In genomic region chrX:13250163-13250562, ce11 we compare ENCODE assay signal across 5 worm cellular contexts.
TF ChIP-seq lines count a peak whose summit lies in the region.

No protein-coding gene starts in this region.

TF ChIP-seq in whole organism, L1 larva, 84 proteins besides CTCF, POLR2A, EP300 and RAD21 (continued from another document and continues in another):
- TF ChIP-seq aha-1 (tag; optimal IDR thresholded peaks at IDR 0.05; lab: Kevin White, UChicago) (no peak), mef-2 (tag; optimal IDR thresholded peaks at IDR 0.05; lab: Kevin White, UChicago) (no peak), fkh-8 (tag; optimal IDR thresholded peaks at IDR 0.05; lab: Kevin White, UChicago) (no peak), lin-14 (GFP tag; optimal IDR thresholded peaks at IDR 0.05; lab: Kevin White, UChicago) (peak; percentile 85), alr-1 (tag; optimal IDR thresholded peaks at IDR 0.05; lab: Kevin White, UChicago; ENCODE audit: borderline replicate concordance) (no peak), lin-15B (tag; optimal IDR thresholded peaks at IDR 0.05; lab: Kevin White, UChicago) (no peak), blmp-1 (tag; optimal IDR thresholded peaks at IDR 0.05; lab: Kevin White, UChicago) (peak; percentile 91), zip-4 (GFP tag; optimal IDR thresholded peaks at IDR 0.05; lab: Kevin White, UChicago) (no peak), ets-5 (GFP tag; IDR thresholded peaks at IDR 0.05; lab: Robert Waterston, UW) (no peak), egl-27 (tag; optimal IDR thresholded peaks at IDR 0.05; lab: Kevin White, UChicago) (peak; percentile 27 to 33), dpl-1 (GFP tag; optimal IDR thresholded peaks at IDR 0.05; lab: Kevin White, UChicago) (peak in 1 of 3 experiments; percentile 7), C16A3.4 (tag; optimal IDR thresholded peaks at IDR 0.05; lab: Kevin White, UChicago) (peak; percentile 53), skn-1 (tag; optimal IDR thresholded peaks at IDR 0.05; lab: Kevin White, UChicago) (no peak), lin-39 (tag; optimal IDR thresholded peaks at IDR 0.05; lab: Kevin White, UChicago) (no peak), sptf-1 (tag; optimal IDR thresholded peaks at IDR 0.05; lab: Kevin White, UChicago) (no peak), lin-35 (GFP tag; optimal IDR thresholded peaks at IDR 0.05; lab: Kevin White, UChicago) (peak in 1 of 2 experiments; percentile 64), lsy-2 (tag; optimal IDR thresholded peaks at IDR 0.05; lab: Kevin White, UChicago) (peak in 1 of 2 experiments; percentile 30), snu-23 (GFP tag; optimal IDR thresholded peaks at IDR 0.05; lab: Kevin White, UChicago) (peak; percentile 75), swsn-7 (tag; optimal IDR thresholded peaks at IDR 0.05; lab: Kevin White, UChicago) (peak; percentile 25), nhr-84 (tag; optimal IDR thresholded peaks at IDR 0.05; lab: Kevin White, UChicago) (no peak), aly-2 (tag; optimal IDR thresholded peaks at IDR 0.05; lab: Kevin White, UChicago) (no peak), irx-1 (tag; optimal IDR thresholded peaks at IDR 0.05; lab: Kevin White, UChicago) (no peak), xbp-1 (tag; optimal IDR thresholded peaks at IDR 0.05; lab: Kevin White, UChicago) (no peak), jun-1 (tag; optimal IDR thresholded peaks at IDR 0.05; lab: Kevin White, UChicago) (no peak), rnt-1 (tag; optimal IDR thresholded peaks at IDR 0.05; lab: Kevin White, UChicago) (peak; percentile 23), lir-3 (tag; optimal IDR thresholded peaks at IDR 0.05; lab: Kevin White, UChicago; ENCODE audit: poor library complexity) (no peak), mep-1 (tag; optimal IDR thresholded peaks at IDR 0.05; lab: Kevin White, UChicago) (no peak)

TF ChIP-seq in whole organism, L2 larva, 48 proteins besides CTCF, POLR2A, EP300 and RAD21 (continued from another document):
- peak; percentile 61 for TF ChIP-seq gmeb-1 (tag; optimal IDR thresholded peaks at IDR 0.05; lab: Kevin White, UChicago)
- no peak for TF ChIP-seq unc-62 (GFP tag; optimal IDR thresholded peaks at IDR 0.05; lab: Kevin White, UChicago)
- TF ChIP-seq mab-5 (tag; optimal IDR thresholded peaks at IDR 0.05; lab: Kevin White, UChicago): no peak
- TF ChIP-seq C34F6.9 (tag; optimal IDR thresholded peaks at IDR 0.05; lab: Kevin White, UChicago): no peak
- TF ChIP-seq ceh-16 (tag; optimal IDR thresholded peaks at IDR 0.05; lab: Kevin White, UChicago): no peak
- TF ChIP-seq nhr-6 (tag; optimal IDR thresholded peaks at IDR 0.05; lab: Kevin White, UChicago): no peak
- TF ChIP-seq sma-9 (GFP tag; optimal IDR thresholded peaks at IDR 0.05; lab: Kevin White, UChicago): peak; percentile 85
- TF ChIP-seq sma-9 (tag; optimal IDR thresholded peaks at IDR 0.05; lab: Kevin White, UChicago): no peak
TF ChIP-seq in whole organism, L2 larva: peak in this region for 13.

TF ChIP-seq in whole organism, L3 larva, 47 proteins besides CTCF, POLR2A, EP300 and RAD21 (continued from another document):
- TF ChIP-seq nhr-43 (tag; optimal IDR thresholded peaks at IDR 0.05; lab: Kevin White, UChicago; ENCODE audit: poor library complexity, severe bottlenecking): peak; percentile 55
TF ChIP-seq in whole organism, L3 larva: peak in this region for 10.

TF ChIP-seq in whole organism, L4 larva, 104 proteins besides CTCF, POLR2A, EP300 and RAD21 (continued from another document):
- no peak for TF ChIP-seq zip-11 (GFP tag; IDR thresholded peaks at IDR 0.05; lab: Robert Waterston, UW)
- TF ChIP-seq zag-1 (tag; optimal IDR thresholded peaks at IDR 0.05; lab: Kevin White, UChicago): no peak
- TF ChIP-seq tra-1 (GFP tag; IDR thresholded peaks at IDR 0.05; lab: Robert Waterston, UW): peak; percentile 65; the same call in 1 of the 2 replicates
- peak; percentile 64 for TF ChIP-seq mes-2 (tag; optimal IDR thresholded peaks at IDR 0.05; lab: Kevin White, UChicago; ENCODE audit: poor library complexity, severe bottlenecking)
- peak; percentile 78 for TF ChIP-seq mxl-3 (GFP tag; optimal IDR thresholded peaks at IDR 0.05; lab: Kevin White, UChicago)
- TF ChIP-seq dve-1 (tag; optimal IDR thresholded peaks at IDR 0.05; lab: Kevin White, UChicago; ENCODE audit: insufficient read depth): peak; percentile 92
- peak in 1 of 2 experiments; percentile 68 for TF ChIP-seq daf-16 (GFP tag; optimal IDR thresholded peaks at IDR 0.05; lab: Kevin White, UChicago)
- peak; percentile 95 for TF ChIP-seq daf-16 (tag; optimal IDR thresholded peaks at IDR 0.05; lab: Kevin White, UChicago)
- no peak for TF ChIP-seq nhr-41 (GFP tag; IDR thresholded peaks at IDR 0.05; lab: Robert Waterston, UW)
- TF ChIP-seq nhr-10 (tag; optimal IDR thresholded peaks at IDR 0.05; lab: Kevin White, UChicago): peak; percentile 86
- 0 out of 2 replicates have a peak, but pooled peaks have one; percentile 29 for TF ChIP-seq arid-1 (GFP tag; conservative IDR thresholded peaks at IDR 0.05; lab: Robert Waterston, UW)
- no peak for TF ChIP-seq lin-29 (GFP tag; IDR thresholded peaks at IDR 0.05; lab: Robert Waterston, UW)
- TF ChIP-seq duxl-1 (tag; optimal IDR thresholded peaks at IDR 0.05; lab: Kevin White, UChicago; ENCODE audit: poor library complexity): no peak
- peak in 1 of 2 experiments; percentile 33 for TF ChIP-seq unc-62 (GFP tag; optimal IDR thresholded peaks at IDR 0.05 in 1 of 2; lab: Kevin White, UChicago)
- TF ChIP-seq unc-62 (tag; optimal IDR thresholded peaks at IDR 0.05; lab: Kevin White, UChicago): no peak
- TF ChIP-seq set-16 (GFP tag; IDR thresholded peaks at IDR 0.05; lab: Robert Waterston, UW): no peak
- TF ChIP-seq hlh-11 (tag; optimal IDR thresholded peaks at IDR 0.05; lab: Kevin White, UChicago): peak; percentile 83
- no peak for TF ChIP-seq ztf-11 (tag; optimal IDR thresholded peaks at IDR 0.05; lab: Kevin White, UChicago)
- no peak for TF ChIP-seq ceh-20 (GFP tag; IDR thresholded peaks at IDR 0.05; lab: Robert Waterston, UW)
- TF ChIP-seq nhr-102 (tag; optimal IDR thresholded peaks at IDR 0.05; lab: Kevin White, UChicago): peak; percentile 28
- peak; percentile 39 for TF ChIP-seq nhr-48 (tag; optimal IDR thresholded peaks at IDR 0.05; lab: Kevin White, UChicago)
- no peak for TF ChIP-seq lin-1 (GFP tag; IDR thresholded peaks at IDR 0.05; lab: Robert Waterston, UW)

TF ChIP-seq in whole organism, young adult, 124 proteins besides CTCF, POLR2A, EP300 and RAD21 (continued from another document):
- TF ChIP-seq ama-1 (optimal IDR thresholded peaks at IDR 0.05; lab: Kevin White, UChicago) (no peak), ama-1 (GFP tag; optimal IDR thresholded peaks at IDR 0.05; lab: Kevin White, UChicago) (no peak), dox-1 (GFP tag; IDR thresholded peaks at IDR 0.05; lab: Robert Waterston, UW) (peak; percentile 38; the same call in 1 of the 2 replicates), F57C9.4 (tag; optimal IDR thresholded peaks at IDR 0.05; lab: Kevin White, UChicago) (no peak), ZK185.1 (tag; optimal IDR thresholded peaks at IDR 0.05; lab: Kevin White, UChicago; ENCODE audit: poor library complexity, severe bottlenecking) (peak; percentile 30), cebp-1 (GFP tag; IDR thresholded peaks at IDR 0.05; lab: Robert Waterston, UW) (0 out of 2 replicates have a peak, but pooled peaks have one; percentile 21), cebp-1 (tag; optimal IDR thresholded peaks at IDR 0.05; lab: Kevin White, UChicago) (peak; percentile 45), F52B5.7 (tag; optimal IDR thresholded peaks at IDR 0.05; lab: Kevin White, UChicago) (no peak), unc-130 (GFP tag; optimal IDR thresholded peaks at IDR 0.05; lab: Kevin White, UChicago) (no peak), ztf-25 (GFP tag; IDR thresholded peaks at IDR 0.05; lab: Robert Waterston, UW) (no peak), lin-40 (tag; optimal IDR thresholded peaks at IDR 0.05; lab: Kevin White, UChicago) (peak; percentile 31), nfyb-1 (GFP tag; IDR thresholded peaks at IDR 0.05; lab: Robert Waterston, UW) (no peak), snpc-3.4 (tag; optimal IDR thresholded peaks at IDR 0.05; lab: Kevin White, UChicago) (peak; percentile 12), F33H1.4 (GFP tag; IDR thresholded peaks at IDR 0.05; lab: Robert Waterston, UW) (no peak), nhr-120 (GFP tag; IDR thresholded peaks at IDR 0.05; lab: Robert Waterston, UW) (no peak), B0336.3 (GFP tag; IDR thresholded peaks at IDR 0.05; lab: Robert Waterston, UW) (peak; percentile 60; the same call in 1 of the 2 replicates), repo-1 (tag; optimal IDR thresholded peaks at IDR 0.05; lab: Kevin White, UChicago) (peak; percentile 16), attf-3 (GFP tag; conservative IDR thresholded peaks at IDR 0.05; lab: Robert Waterston, UW) (no peak), nfya-2 (GFP tag; IDR thresholded peaks at IDR 0.05; lab: Robert Waterston, UW) (no peak), F10E7.11 (tag; optimal IDR thresholded peaks at IDR 0.05; lab: Kevin White, UChicago) (no peak), athp-1 (tag; optimal IDR thresholded peaks at IDR 0.05; lab: Kevin White, UChicago) (no peak), egrh-3 (GFP tag; IDR thresholded peaks at IDR 0.05; lab: Robert Waterston, UW) (no peak), tbp1 (GFP tag; optimal IDR thresholded peaks at IDR 0.05; lab: Kevin White, UChicago) (peak; percentile 12), aptf-2 (GFP tag; conservative IDR thresholded peaks at IDR 0.05; lab: Robert Waterston, UW) (no peak), rec-8 (tag; optimal IDR thresholded peaks at IDR 0.05; lab: Kevin White, UChicago) (no peak), akir-1 (GFP tag; optimal IDR thresholded peaks at IDR 0.05; lab: Kevin White, UChicago) (no peak), mxl-1 (tag; optimal IDR thresholded peaks at IDR 0.05; lab: Kevin White, UChicago) (no peak), nfya-1 (tag; optimal IDR thresholded peaks at IDR 0.05; lab: Kevin White, UChicago; ENCODE audit: borderline replicate concordance, insufficient read depth) (no peak), let-607 (tag; optimal IDR thresholded peaks at IDR 0.05; lab: Kevin White, UChicago) (no peak), lir-1 (GFP tag; conservative IDR thresholded peaks at IDR 0.05; lab: Robert Waterston, UW) (no peak), lin-26 (GFP tag; IDR thresholded peaks at IDR 0.05; lab: Robert Waterston, UW) (no peak), B0035.1 (tag; optimal IDR thresholded peaks at IDR 0.05; lab: Kevin White, UChicago) (no peak), efl-1 (GFP tag; optimal IDR thresholded peaks at IDR 0.05; lab: Kevin White, UChicago) (no peak), pha-4 (tag; optimal IDR thresholded peaks at IDR 0.05; lab: Kevin White, UChicago) (peak; percentile 90), F23B12.7 (tag; optimal IDR thresholded peaks at IDR 0.05; lab: Kevin White, UChicago; ENCODE audit: insufficient read depth) (no peak)
